Worm (Caenorhabditis elegans) whole organism, early embryonic: ENCODE measurements around the gene srh-45.

Source experiments
- ama-1 ChIP-seq: fragments of 150-350 bp; optimal IDR thresholded peaks from 2 replicates; lab custom pipeline; 2014
- ets-7 ChIP-seq: sonication (generic microtip); optimal IDR thresholded peaks from 2 replicates; lab custom pipeline; 2016; ENCODE audit warnings: missing genotype, missing genetic modification characterization, missing compliant biosample characterization

ce11 chrV:11290888-11291287 is 13.9 kb downstream of the srh-45 start, which contains the start of gene C03E10.1:
- no peak for TF ChIP-seq ama-1 (lab: Kevin White, UChicago)
- no peak for TF ChIP-seq ets-7
